Worm (Caenorhabditis elegans): ENCODE data around the gene rps-1.

rps-1 gene

ce11 chrIII:4456579-4456978, 19.1 kb upstream of the rps-1 start:
- no peak for TF ChIP-seq unc-62 (GFP tag; optimal IDR thresholded peaks at IDR 0.05)

- TF ChIP-seq unc-62 (GFP tag; optimal IDR thresholded peaks at IDR 0.05), result no peak
Measured at ce11 chrIII:4460242-4460641, 15.5 kb upstream of the rps-1 start.

ce11 chrIII:4461337-4461736, 14.4 kb upstream of the rps-1 start:
- TF ChIP-seq unc-62 (GFP tag; optimal IDR thresholded peaks at IDR 0.05), result no peak

ce11 chrIII:4467277-4467676, 8.4 kb upstream of the rps-1 start, which contains the start of gene ndg-4:
Gene ndg-4 (minus strand): TSS chrIII:4467377.
- no peak for TF ChIP-seq unc-62 (GFP tag; optimal IDR thresholded peaks at IDR 0.05)

ce11 chrIII:4468390-4468789, 7.3 kb upstream of the rps-1 start:
- no peak for TF ChIP-seq unc-62 (GFP tag; optimal IDR thresholded peaks at IDR 0.05)

ce11 chrIII:4468812-4469211, 6.9 kb upstream of the rps-1 start, which contains the start of gene mstr-2:
Gene mstr-2 (plus strand): TSS chrIII:4469112.
- TF ChIP-seq unc-62 (GFP tag; optimal IDR thresholded peaks at IDR 0.05), result no peak

- no peak for TF ChIP-seq unc-62 (GFP tag; optimal IDR thresholded peaks at IDR 0.05)
Measured at ce11 chrIII:4470793-4471192, 4.9 kb upstream of the rps-1 start.

- no peak for TF ChIP-seq unc-62 (GFP tag; optimal IDR thresholded peaks at IDR 0.05)
Measured at ce11 chrIII:4474908-4475307, 810 bp upstream of the rps-1 start, which contains the start of gene ifet-1. Gene ifet-1 (minus strand): TSS chrIII:4475150.

- TF ChIP-seq unc-62 (GFP tag; optimal IDR thresholded peaks at IDR 0.05), result no peak
Measured at ce11 chrIII:4476313-4476712, 595 bp downstream of the rps-1 start.

ce11 chrIII:4476806-4477205, 1.1 kb downstream of the rps-1 start:
- TF ChIP-seq unc-62 (GFP tag; optimal IDR thresholded peaks at IDR 0.05), result no peak

- TF ChIP-seq unc-62 (GFP tag; optimal IDR thresholded peaks at IDR 0.05), result no peak
Measured at ce11 chrIII:4477472-4477871, 1.8 kb downstream of the rps-1 start, which contains the start of gene ins-17. Gene ins-17 (minus strand): TSS chrIII:4477572.

- no peak for TF ChIP-seq unc-62 (GFP tag; optimal IDR thresholded peaks at IDR 0.05)
Measured at ce11 chrIII:4481787-4482186, 6.1 kb downstream of the rps-1 start.

- TF ChIP-seq unc-62 (GFP tag; optimal IDR thresholded peaks at IDR 0.05), result no peak
Measured at ce11 chrIII:4482986-4483385, 7.3 kb downstream of the rps-1 start.

ce11 chrIII:4487271-4487670, 11.6 kb downstream of the rps-1 start:
- TF ChIP-seq unc-62 (GFP tag; optimal IDR thresholded peaks at IDR 0.05), result no peak

- TF ChIP-seq unc-62 (GFP tag; optimal IDR thresholded peaks at IDR 0.05), result no peak
Measured at ce11 chrIII:4488892-4489409, 13.2 kb downstream of the rps-1 start, which contains the start of gene cpg-1. Gene cpg-1 (plus strand): TSS chrIII:4489359.

- TF ChIP-seq unc-62 (GFP tag; optimal IDR thresholded peaks at IDR 0.05), result no peak
Measured at ce11 chrIII:4491164-4492144, 15.7 kb downstream of the rps-1 start.

Measured in whole organism, dauer.